Worm (Caenorhabditis elegans) whole organism, late embryonic: Measurements from ENCODE around the gene T20D4.10.
"Not testable (repeated sequence)": the region's sequence is repeated elsewhere in the genome, so short reads cannot be mapped to it uniquely, and the experiment has no call there.

Experiments used
- C38D4.7 ChIP-seq: fragments of 200-800 bp; sonication (Bioruptor generic); optimal IDR thresholded peaks from 2 replicates; lab custom pipeline; 2018; ENCODE audit warnings: mild to moderate bottlenecking, missing genetic modification characterization, moderate library complexity, missing compliant biosample characterization
- F13H6.1 ChIP-seq: sonication (generic microtip); optimal IDR thresholded peaks from 2 replicates; lab custom pipeline; 2016; ENCODE audit warnings: missing genetic modification characterization, missing compliant biosample characterization
- K02D7.2 ChIP-seq: sonication (generic microtip); optimal IDR thresholded peaks from 2 replicates; lab custom pipeline; 2017; ENCODE audit warnings: mild to moderate bottlenecking, missing genetic modification characterization, missing compliant biosample characterization
- T23F11.4 ChIP-seq: fragments of 200-800 bp; sonication (Bioruptor generic); optimal IDR thresholded peaks from 2 replicates; lab custom pipeline; 2018; ENCODE audit warnings: mild to moderate bottlenecking, missing genetic modification characterization, missing compliant biosample characterization
- Y22D7AL.16 ChIP-seq: sonication (generic microtip); optimal IDR thresholded peaks from 2 replicates; lab custom pipeline; 2016; ENCODE audit warnings: missing genetic modification characterization, missing compliant biosample characterization
- ceh-14 ChIP-seq: sonication (generic microtip); optimal IDR thresholded peaks from 2 replicates; lab custom pipeline; 2016; ENCODE audit warnings: missing genotype, missing genetic modification characterization, missing compliant biosample characterization
- ceh-18 ChIP-seq: sonication (generic microtip); optimal IDR thresholded peaks from 2 replicates; lab custom pipeline; 2016; ENCODE audit warnings: missing genetic modification characterization, missing compliant biosample characterization
- ceh-24 ChIP-seq: sonication (generic microtip); optimal IDR thresholded peaks from 2 replicates; lab custom pipeline; 2016; ENCODE audit warnings: mild to moderate bottlenecking, missing genetic modification characterization, missing compliant biosample characterization
- ceh-30 ChIP-seq: fragments of 150-350 bp; optimal IDR thresholded peaks from 2 replicates; lab custom pipeline; 2014; ENCODE audit warnings: missing biosample characterization, missing genetic modification characterization
- ceh-31 ChIP-seq: sonication (generic microtip); optimal IDR thresholded peaks from 2 replicates; lab custom pipeline; 2016; ENCODE audit warnings: missing genetic modification characterization, missing compliant biosample characterization
- ceh-34 ChIP-seq: sonication (generic microtip); optimal IDR thresholded peaks from 2 replicates; lab custom pipeline; 2016; ENCODE audit warnings: mild to moderate bottlenecking, missing genetic modification characterization, missing compliant biosample characterization
- ceh-45 ChIP-seq: fragments of 200-800 bp; sonication (Bioruptor generic); IDR thresholded peaks from 2 replicates; pipeline ENCODE4 v1.3.6; 2022; ENCODE audit warnings: missing genetic modification reagents, missing genetic modification characterization, missing compliant biosample characterization
- ceh-9 ChIP-seq: sonication (generic microtip); optimal IDR thresholded peaks from 2 replicates; lab custom pipeline; 2016; ENCODE audit warnings: mild to moderate bottlenecking, missing genetic modification characterization, inconsistent platforms, missing compliant biosample characterization
- dmd-4 ChIP-seq: sonication (generic microtip); optimal IDR thresholded peaks from 2 replicates; lab custom pipeline; 2016; ENCODE audit warnings: borderline replicate concordance, missing genetic modification characterization, missing compliant biosample characterization
- dve-1 ChIP-seq: sonication (generic microtip); optimal IDR thresholded peaks from 2 replicates; lab custom pipeline; 2017; ENCODE audit warnings: antibody characterized with exemption, mild to moderate bottlenecking, missing genetic modification characterization, missing compliant biosample characterization
- ets-4 ChIP-seq: sonication (generic microtip); optimal IDR thresholded peaks from 2 replicates; lab custom pipeline; 2016; ENCODE audit warnings: missing genetic modification characterization, missing compliant biosample characterization
- fkh-10 ChIP-seq: fragments of 150-350 bp; optimal IDR thresholded peaks from 2 replicates; lab custom pipeline; 2014; ENCODE audit warnings: missing biosample characterization, missing genetic modification reagents, missing genetic modification characterization
- fkh-6 ChIP-seq: sonication (generic microtip); optimal IDR thresholded peaks from 2 replicates; lab custom pipeline; 2016; ENCODE audit warnings: missing genetic modification characterization, missing compliant biosample characterization
- gmeb-2 ChIP-seq: sonication (generic microtip); optimal IDR thresholded peaks from 2 replicates; lab custom pipeline; 2016; ENCODE audit warnings: missing genetic modification characterization, inconsistent platforms, missing compliant biosample characterization
- hlh-13 ChIP-seq: fragments of 200-800 bp; sonication (Bioruptor generic); optimal IDR thresholded peaks from 2 replicates; lab custom pipeline; 2018; ENCODE audit warnings: mild to moderate bottlenecking, missing genetic modification characterization, missing compliant biosample characterization
- hlh-15 ChIP-seq: sonication (generic microtip); optimal IDR thresholded peaks from 2 replicates; lab custom pipeline; 2016; ENCODE audit warnings: missing genetic modification characterization, missing compliant biosample characterization
- lim-6 ChIP-seq: sonication (generic microtip); optimal IDR thresholded peaks from 2 replicates; lab custom pipeline; 2016; ENCODE audit warnings: missing genetic modification characterization, missing compliant biosample characterization
- madf-2 ChIP-seq: sonication (generic microtip); optimal IDR thresholded peaks from 2 replicates; lab custom pipeline; 2017; ENCODE audit warnings: missing genetic modification characterization, missing compliant biosample characterization
- nhr-11 ChIP-seq: fragments of 150-350 bp; optimal IDR thresholded peaks from 2 replicates; lab custom pipeline; 2014; ENCODE audit warnings: missing biosample characterization, missing genetic modification characterization
- nhr-232 ChIP-seq: sonication (generic microtip); optimal IDR thresholded peaks from 2 replicates; lab custom pipeline; 2016; ENCODE audit warnings: missing genetic modification characterization, missing compliant biosample characterization
- pha-2 ChIP-seq: sonication (generic microtip); optimal IDR thresholded peaks from 2 replicates; lab custom pipeline; 2017; ENCODE audit warnings: mild to moderate bottlenecking, missing genetic modification characterization, missing compliant biosample characterization
- pha-4 ChIP-seq: fragments of 150-350 bp; optimal IDR thresholded peaks from 2 replicates; lab custom pipeline; 2018; ENCODE audit warnings: missing biosample characterization, missing genetic modification reagents, missing genetic modification characterization
- pros-1 ChIP-seq: fragments of 150-350 bp; optimal IDR thresholded peaks from 2 replicates; lab custom pipeline; 2014; ENCODE audit warnings: missing biosample characterization, missing genetic modification reagents, missing genetic modification characterization
- ref-2 ChIP-seq: sonication (generic microtip); optimal IDR thresholded peaks from 2 replicates; lab custom pipeline; 2016; ENCODE audit warnings: missing genetic modification characterization, missing compliant biosample characterization
- rnt-1 ChIP-seq: sonication (generic microtip); optimal IDR thresholded peaks from 2 replicates; lab custom pipeline; 2016; ENCODE audit warnings: missing genetic modification characterization, missing compliant biosample characterization
- sox-2 ChIP-seq: fragments of 200-800 bp; sonication (Bioruptor generic); IDR thresholded peaks from 2 replicates; pipeline ENCODE4 v1.3.6; 2022; ENCODE audit warnings: missing genetic modification reagents, missing genetic modification characterization, missing compliant biosample characterization
- sox-4 ChIP-seq: sonication (generic microtip); optimal IDR thresholded peaks from 2 replicates; lab custom pipeline; 2017; ENCODE audit warnings: mild to moderate bottlenecking, missing genetic modification characterization, inconsistent platforms, missing compliant biosample characterization
- tbx-7 ChIP-seq: sonication (generic microtip); optimal IDR thresholded peaks from 2 replicates; lab custom pipeline; 2016; ENCODE audit warnings: missing genotype, missing genetic modification characterization, missing compliant biosample characterization
- unc-3 ChIP-seq, 2 experiments: fragments of 200-800 bp in 1 of 2; sonication (Bioruptor generic) in 1 of 2; sonication (generic microtip) in 1 of 2; conservative IDR thresholded peaks in 1 of 2; optimal IDR thresholded peaks in 1 of 2; 2 replicates each; pipeline versions ENCODE4 v1.3.6 to Lab custom; 2016 to 2022; ENCODE audit warnings: missing compliant biosample characterization in 2 of 2, missing genetic modification characterization in 2 of 2, missing genetic modification reagents in 1 of 2
- unc-55 ChIP-seq: sonication (generic microtip); optimal IDR thresholded peaks from 2 replicates; lab custom pipeline; 2017; ENCODE audit warnings: missing biosample characterization, missing genetic modification reagents, missing genetic modification characterization
- zip-5 ChIP-seq: sonication (generic microtip); optimal IDR thresholded peaks from 2 replicates; lab custom pipeline; 2016; ENCODE audit warnings: missing genetic modification characterization, missing compliant biosample characterization

Gene T20D4.10

ce11 chrV:3399952-3400351 lies at the start of gene T20D4.10:
T20D4.10 (plus strand) TSS chrV:3400252.
- not testable (repeated sequence) for TF ChIP-seq ceh-45; T23F11.4 (GFP tag; lab: Kevin White, UChicago); ceh-24 (tag; lab: Kevin White, UChicago)

- TF ChIP-seq hlh-15 (tag; lab: Kevin White, UChicago) (no peak), gmeb-2 (tag; lab: Kevin White, UChicago) (no peak), nhr-11 (no peak), pha-2 (no peak), ref-2 (tag; lab: Kevin White, UChicago) (no peak), Y22D7AL.16 (tag; lab: Kevin White, UChicago) (no peak), madf-2 (no peak), ceh-14 (tag; lab: Kevin White, UChicago) (no peak), ceh-9 (no peak), ceh-45 (no peak), nhr-232 (tag; lab: Kevin White, UChicago) (no peak), tbx-7 (tag; lab: Kevin White, UChicago) (no peak), hlh-13 (no peak), fkh-10 (GFP tag; lab: Kevin White, UChicago) (no peak), sox-4 (tag; lab: Kevin White, UChicago) (no peak), ceh-18 (tag; lab: Kevin White, UChicago) (no peak), pros-1 (no peak), ceh-34 (tag; lab: Kevin White, UChicago) (no peak), dmd-4 (tag; lab: Kevin White, UChicago) (no peak)
Observed at ce11 chrV:3351266-3351665, 48.8 kb upstream of the T20D4.10 start, which contains the start of gene str-63. str-63 (plus strand) TSS chrV:3351566.

- TF ChIP-seq F13H6.1 (tag; lab: Kevin White, UChicago), result no peak
- TF ChIP-seq nhr-232 (tag; lab: Kevin White, UChicago), result no peak
- TF ChIP-seq ceh-30 (tag; lab: Kevin White, UChicago), result no peak
- no peak for TF ChIP-seq dve-1
- TF ChIP-seq sox-2 (GFP tag; lab: Robert Waterston, UW), result no peak
- no peak for TF ChIP-seq unc-55 (GFP tag; lab: Kevin White, UChicago)
- TF ChIP-seq rnt-1 (tag; lab: Kevin White, UChicago), result no peak
- TF ChIP-seq ceh-18 (tag; lab: Kevin White, UChicago), result no peak
Observed at ce11 chrV:3352925-3353324, 47.1 kb upstream of the T20D4.10 start, which contains the start of gene C17B7.12. C17B7.12 (plus strand) TSS chrV:3353225.

- TF ChIP-seq fkh-6 (tag; lab: Kevin White, UChicago) (no peak), Y22D7AL.16 (tag; lab: Kevin White, UChicago) (no peak), ceh-31 (tag; lab: Kevin White, UChicago) (no peak), fkh-10 (GFP tag; lab: Kevin White, UChicago) (no peak), T23F11.4 (GFP tag; lab: Kevin White, UChicago) (no peak), ceh-30 (tag; lab: Kevin White, UChicago) (no peak), unc-3 (GFP tag; conservative IDR thresholded peaks at IDR 0.05; lab: Robert Waterston, UW) (no peak), unc-3 (tag; optimal IDR thresholded peaks at IDR 0.05; lab: Kevin White, UChicago) (no peak), ceh-9 (no peak), pha-4 (tag; lab: Kevin White, UChicago) (no peak), sox-4 (tag; lab: Kevin White, UChicago) (no peak), pros-1 (no peak), zip-5 (no peak), K02D7.2 (tag; lab: Kevin White, UChicago) (no peak), lim-6 (tag; lab: Kevin White, UChicago) (no peak), ceh-14 (tag; lab: Kevin White, UChicago) (no peak), ets-4 (no peak), C38D4.7 (GFP tag; lab: Kevin White, UChicago) (no peak)
Observed at ce11 chrV:3355544-3355943, 44.5 kb upstream of the T20D4.10 start.
